Fruit fly (Drosophila melanogaster): Measurements from ENCODE around the gene CG14154.

DNA sequence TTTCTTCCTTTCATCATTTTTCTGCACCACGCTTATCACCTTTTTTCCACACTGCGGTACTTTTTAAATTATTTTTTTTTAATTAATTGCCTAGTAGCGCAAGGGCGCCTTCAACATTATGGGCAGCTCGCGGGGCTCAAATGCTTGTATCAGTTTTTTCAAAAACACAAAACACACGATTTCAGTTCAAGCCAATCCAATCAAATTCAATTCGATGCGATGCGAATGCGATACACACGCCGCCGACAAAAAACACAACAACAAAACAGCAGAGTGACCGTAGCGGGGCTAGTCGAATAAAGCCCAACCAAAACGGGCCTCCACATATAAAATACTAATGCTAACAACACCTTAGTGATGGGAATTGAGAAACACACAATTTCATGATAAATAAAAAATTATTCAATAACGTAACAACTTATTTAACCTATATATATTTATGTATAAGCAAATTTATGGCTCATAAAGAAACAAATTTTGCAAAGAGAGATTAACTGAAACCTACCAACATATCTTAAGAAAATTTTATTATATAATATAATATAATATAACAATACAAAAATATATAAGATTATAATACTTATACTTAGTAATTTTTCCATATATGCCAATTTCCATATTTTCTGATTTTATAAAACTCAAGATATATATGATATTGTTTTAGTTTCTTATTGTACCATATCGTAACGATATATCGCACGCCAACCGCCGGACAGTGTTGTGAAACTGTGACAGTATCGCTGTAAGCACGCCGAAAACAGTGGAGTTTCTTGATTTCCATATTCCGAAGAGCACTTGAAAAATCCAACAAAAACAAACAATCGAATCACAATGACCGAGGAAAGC, 19.3 kb downstream of the CG14154 start, which contains the start of the genes CG32066 and CG8003:
- TF ChIP-seq h (optimal IDR thresholded peaks at IDR 0.05) (no peak), Sin3A (optimal IDR thresholded peaks at IDR 0.05) (no peak), psq (optimal IDR thresholded peaks at IDR 0.05) (no peak), insv (optimal IDR thresholded peaks at IDR 0.05) (no peak)
